Fruit fly (Drosophila melanogaster) S2 (cell line): Measurements from ENCODE around the gene CG8526.

Experiments
- CG8478 ChIP-seq: fragments of >200 bp; optimal IDR thresholded peaks from 2 replicates; lab custom pipeline; 2018
- CTCF ChIP-seq, 2 experiments: fragments of >200 bp; optimal IDR thresholded peaks; 2 replicates each; lab custom pipeline; 2018

dm6 chr3R:9754487-9754886 lies 46.6 kb upstream of the CG8526 start, which contains the start of gene Tti1:
- no peak for TF ChIP-seq CTCF (optimal IDR thresholded peaks at IDR 0.05; lab: Kevin White, UChicago)
- no peak for TF ChIP-seq CG8478 (lab: Kevin White, UChicago)
